Worm (Caenorhabditis elegans) whole organism, L4 larva: ENCODE measurements around the gene B0524.5.

ENCODE experiments used
- Y105C5A.15 ChIP-seq: fragments of 200-800 bp; sonication (Bioruptor generic); IDR thresholded peaks from 2 replicates; pipeline ENCODE4 v1.3.6; 2022; ENCODE audit warnings: missing genetic modification characterization, missing compliant biosample characterization
- Y5F2A.4 ChIP-seq: fragments of 200-800 bp; sonication (Bioruptor generic); optimal IDR thresholded peaks from 2 replicates; lab custom pipeline; 2018; ENCODE audit warnings: mild to moderate bottlenecking, missing genetic modification characterization, missing compliant biosample characterization
- aha-1 ChIP-seq: fragments of 150-350 bp; peaks from one replicate; lab custom pipeline; 2014; ENCODE audit warnings: missing biosample characterization, missing genetic modification characterization
- ceh-20 ChIP-seq: fragments of 200-800 bp; sonication (Bioruptor generic); IDR thresholded peaks from 2 replicates; pipeline ENCODE4 v1.3.6; 2022; ENCODE audit warnings: missing genetic modification reagents, missing genetic modification characterization, missing compliant biosample characterization
- ceh-44 ChIP-seq: fragments of 200-800 bp; sonication (Bioruptor generic); IDR thresholded peaks from 2 replicates; pipeline ENCODE4 v1.3.6; 2022; ENCODE audit warnings: missing genetic modification reagents, missing genetic modification characterization, missing compliant biosample characterization
- cey-2 ChIP-seq: sonication (generic microtip); optimal IDR thresholded peaks from 3 replicates; lab custom pipeline; 2017; ENCODE audit warnings: missing genetic modification characterization, mild to moderate bottlenecking, missing compliant biosample characterization, antibody characterized with exemption, borderline replicate concordance; ENCODE audit not compliant: insufficient read depth
- daf-12 ChIP-seq: fragments of 150-350 bp; optimal IDR thresholded peaks from 2 replicates; lab custom pipeline; 2014; ENCODE audit warnings: missing biosample characterization, missing genetic modification reagents, missing genetic modification characterization
- dmd-6 ChIP-seq: fragments of 200-800 bp; sonication (Bioruptor generic); IDR thresholded peaks from 2 replicates; pipeline ENCODE4 v1.3.6; 2022; ENCODE audit warnings: missing genetic modification reagents, missing genetic modification characterization, missing compliant biosample characterization
- egl-27 ChIP-seq: sonication (generic microtip); optimal IDR thresholded peaks from 3 replicates; lab custom pipeline; 2017; ENCODE audit warnings: missing biosample characterization, missing genetic modification reagents, missing genetic modification characterization
- hlh-30 ChIP-seq: sonication (generic microtip); optimal IDR thresholded peaks from 2 replicates; lab custom pipeline; 2017; ENCODE audit warnings: antibody characterized with exemption, mild to moderate bottlenecking, missing genetic modification characterization, missing compliant biosample characterization; ENCODE audit not compliant: insufficient read depth
- jun-1 ChIP-seq: fragments of 150-350 bp; optimal IDR thresholded peaks from 2 replicates; lab custom pipeline; 2014; ENCODE audit warnings: missing biosample characterization, missing genetic modification reagents, missing genetic modification characterization
- lim-7 ChIP-seq: fragments of 200-800 bp; sonication (Bioruptor generic); IDR thresholded peaks from 2 replicates; pipeline ENCODE4 v1.3.6; 2022; ENCODE audit warnings: missing genetic modification characterization, missing compliant biosample characterization
- lin-1 ChIP-seq: fragments of 200-800 bp; sonication (Bioruptor generic); IDR thresholded peaks from 2 replicates; pipeline ENCODE4 v1.3.6; 2022; ENCODE audit warnings: missing genetic modification reagents, missing genetic modification characterization, missing compliant biosample characterization
- lin-13 ChIP-seq: fragments of 150-350 bp; optimal IDR thresholded peaks from 2 replicates; lab custom pipeline; 2014; ENCODE audit warnings: missing biosample characterization, missing genetic modification reagents, missing genetic modification characterization
- lin-39 ChIP-seq: fragments of 150-350 bp; optimal IDR thresholded peaks from 2 replicates; lab custom pipeline; 2014; ENCODE audit warnings: missing biosample characterization, missing genetic modification reagents, missing genetic modification characterization
- lsy-2 ChIP-seq, 2 experiments: fragments of 150-350 bp in 1 of 2; sonication (generic microtip) in 1 of 2; optimal IDR thresholded peaks; 2 replicates each; lab custom pipeline; 2014 to 2017; ENCODE audit warnings: missing biosample characterization in 2 of 2, missing genetic modification characterization in 2 of 2
- madf-5 ChIP-seq, 2 experiments: fragments of 200-800 bp; sonication (Bioruptor generic); IDR thresholded peaks; 2 replicates each; pipeline ENCODE4 v1.3.6; 2022; ENCODE audit warnings: missing compliant biosample characterization in 2 of 2, missing genetic modification characterization in 2 of 2
- mxl-3 ChIP-seq: fragments of 200-800 bp; sonication (Bioruptor generic); optimal IDR thresholded peaks from 2 replicates; lab custom pipeline; 2018; ENCODE audit warnings: mild to moderate bottlenecking, missing genetic modification characterization, missing compliant biosample characterization
- nhr-10 ChIP-seq: fragments of 150-350 bp; optimal IDR thresholded peaks from 2 replicates; lab custom pipeline; 2014; ENCODE audit warnings: missing biosample characterization, missing genetic modification characterization
- nhr-237 ChIP-seq: sonication (generic microtip); optimal IDR thresholded peaks from 2 replicates; lab custom pipeline; 2017; ENCODE audit warnings: missing biosample characterization, missing genetic modification characterization
- nhr-25 ChIP-seq: sonication (generic microtip); optimal IDR thresholded peaks from 2 replicates; lab custom pipeline; 2017; ENCODE audit warnings: missing genetic modification characterization, mild to moderate bottlenecking, missing compliant biosample characterization, antibody characterized with exemption, moderate library complexity, borderline replicate concordance; ENCODE audit not compliant: insufficient read depth
- nhr-48 ChIP-seq: sonication (generic microtip); optimal IDR thresholded peaks from 2 replicates; lab custom pipeline; 2016; ENCODE audit warnings: mild to moderate bottlenecking, missing genetic modification characterization, missing compliant biosample characterization
- nhr-76 ChIP-seq: fragments of 150-350 bp; optimal IDR thresholded peaks from 2 replicates; lab custom pipeline; 2014; ENCODE audit warnings: missing biosample characterization, missing genetic modification characterization
- php-3 ChIP-seq: fragments of 200-800 bp; sonication (Bioruptor generic); IDR thresholded peaks from 2 replicates; pipeline ENCODE4 v1.3.6; 2022; ENCODE audit warnings: missing genetic modification reagents, missing genetic modification characterization, missing compliant biosample characterization
- saeg-2 ChIP-seq: fragments of 200-800 bp; sonication (Bioruptor generic); IDR thresholded peaks from 2 replicates; pipeline ENCODE4 v1.3.6; 2022; ENCODE audit warnings: missing genetic modification reagents, missing genetic modification characterization, missing compliant biosample characterization
- sdz-12 ChIP-seq: fragments of 200-800 bp; sonication (Bioruptor generic); optimal IDR thresholded peaks from 2 replicates; lab custom pipeline; 2018; ENCODE audit warnings: mild to moderate bottlenecking, missing genetic modification characterization, missing compliant biosample characterization
- set-16 ChIP-seq: fragments of 200-800 bp; sonication (Bioruptor generic); IDR thresholded peaks from 2 replicates; pipeline ENCODE4 v1.3.6; 2022; ENCODE audit warnings: missing genetic modification reagents, missing genetic modification characterization, missing compliant biosample characterization
- snpc-4 ChIP-seq: fragments of 150-350 bp; optimal IDR thresholded peaks from 2 replicates; lab custom pipeline; 2014; ENCODE audit warnings: missing biosample characterization, missing genetic modification characterization
- tag-97 ChIP-seq: fragments of 200-800 bp; sonication (Bioruptor generic); IDR thresholded peaks from 2 replicates; pipeline ENCODE4 v1.3.6; 2022; ENCODE audit warnings: missing genetic modification characterization, missing compliant biosample characterization
- unc-130 ChIP-seq: sonication (generic microtip); optimal IDR thresholded peaks from 2 replicates; lab custom pipeline; 2016; ENCODE audit warnings: missing genetic modification reagents, missing genetic modification characterization, missing compliant biosample characterization
- zag-1 ChIP-seq: fragments of 150-350 bp; optimal IDR thresholded peaks from 2 replicates; lab custom pipeline; 2014; ENCODE audit warnings: missing biosample characterization, missing genetic modification characterization
- zfp-2 ChIP-seq: sonication (generic microtip); optimal IDR thresholded peaks from 2 replicates; lab custom pipeline; 2016; ENCODE audit warnings: mild to moderate bottlenecking, missing genetic modification characterization, missing compliant biosample characterization
- ztf-11 ChIP-seq: fragments of 150-350 bp; optimal IDR thresholded peaks from 2 replicates; lab custom pipeline; 2014; ENCODE audit warnings: missing biosample characterization, missing genetic modification characterization

Gene B0524.5

ce11 chrIII:1934141-1934540, 40.5 kb upstream of the B0524.5 start:
- TF ChIP-seq Y5F2A.4 (GFP tag; lab: Kevin White, UChicago), result no peak
- peak; percentile 84 for TF ChIP-seq set-16 (GFP tag; lab: Robert Waterston, UW)
- peak; percentile 52 for TF ChIP-seq aha-1 (tag; lab: Kevin White, UChicago)

ce11 chrIII:1932018-1932417, 38.3 kb upstream of the B0524.5 start:
- TF ChIP-seq hlh-30 (tag; lab: Kevin White, UChicago) (no peak), set-16 (GFP tag; lab: Robert Waterston, UW) (peak; percentile 93), ceh-44 (GFP tag; lab: Robert Waterston, UW) (no peak), saeg-2 (GFP tag; lab: Robert Waterston, UW) (no peak)
- TF ChIP-seq, all 104 proteins: peak for 1

- TF ChIP-seq php-3 (GFP tag; lab: Robert Waterston, UW) (no peak), egl-27 (tag; lab: Kevin White, UChicago) (no peak), lin-13 (GFP tag; lab: Kevin White, UChicago) (peak; percentile 36), nhr-25 (no peak), nhr-76 (tag; lab: Kevin White, UChicago) (no peak)
Measured at ce11 chrIII:1931509-1931908, 37.8 kb upstream of the B0524.5 start.

ce11 chrIII:1930714-1931273, 37.1 kb upstream of the B0524.5 start:
- TF ChIP-seq set-16 (GFP tag; lab: Robert Waterston, UW) (peak; percentile 95), nhr-25 (no peak), lim-7 (GFP tag; lab: Robert Waterston, UW) (0 out of 2 replicates have a peak, but pooled peaks have one; percentile 34), nhr-76 (tag; lab: Kevin White, UChicago) (no peak), nhr-10 (no peak), sdz-12 (GFP tag; lab: Kevin White, UChicago) (no peak), aha-1 (tag; lab: Kevin White, UChicago) (peak; percentile 89), Y105C5A.15 (GFP tag; lab: Robert Waterston, UW) (no peak), tag-97 (no peak), saeg-2 (GFP tag; lab: Robert Waterston, UW) (no peak), nhr-48 (tag; lab: Kevin White, UChicago) (no peak)

ce11 chrIII:1928741-1929499, 35.2 kb upstream of the B0524.5 start:
- TF ChIP-seq cey-2 (tag; lab: Kevin White, UChicago) (no peak), lin-39 (no peak), lin-13 (GFP tag; lab: Kevin White, UChicago) (no peak), unc-130 (GFP tag; lab: Kevin White, UChicago) (no peak), mxl-3 (GFP tag; lab: Kevin White, UChicago) (no peak), lin-1 (GFP tag; lab: Robert Waterston, UW) (no peak), tag-97 (no peak), jun-1 (tag; lab: Kevin White, UChicago) (no peak), ztf-11 (tag; lab: Kevin White, UChicago) (no peak), set-16 (GFP tag; lab: Robert Waterston, UW) (peak; percentile 75), ceh-44 (GFP tag; lab: Robert Waterston, UW) (no peak), ceh-20 (GFP tag; lab: Robert Waterston, UW) (no peak), nhr-237 (no peak), zag-1 (tag; lab: Kevin White, UChicago) (no peak), dmd-6 (GFP tag; lab: Robert Waterston, UW) (no peak), lsy-2 (tag; optimal IDR thresholded peaks at IDR 0.05; lab: Kevin White, UChicago) (peak in 1 of 2 experiments; percentile 36), madf-5 (GFP tag; IDR thresholded peaks at IDR 0.05; lab: Robert Waterston, UW) (no peak), daf-12 (tag; lab: Kevin White, UChicago) (no peak), snpc-4 (no peak), zfp-2 (tag; lab: Kevin White, UChicago) (no peak), aha-1 (tag; lab: Kevin White, UChicago) (peak; percentile 17)
